Worm (Caenorhabditis elegans) whole organism, late embryonic: ENCODE measurements around the gene kcc-2.

Source experiments
- ama-1 ChIP-seq: fragments of 150-350 bp; optimal IDR thresholded peaks from 2 replicates; lab custom pipeline; 2014
- dve-1 ChIP-seq: sonication (generic microtip); optimal IDR thresholded peaks from 2 replicates; lab custom pipeline; 2017; ENCODE audit warnings: antibody characterized with exemption, mild to moderate bottlenecking, missing genetic modification characterization, missing compliant biosample characterization
- hlh-15 ChIP-seq: sonication (generic microtip); optimal IDR thresholded peaks from 2 replicates; lab custom pipeline; 2016; ENCODE audit warnings: missing genetic modification characterization, missing compliant biosample characterization
- hlh-6 ChIP-seq: sonication (generic microtip); optimal IDR thresholded peaks from 2 replicates; lab custom pipeline; 2016; ENCODE audit warnings: missing genotype, missing genetic modification characterization, missing compliant biosample characterization
- lin-11 ChIP-seq: fragments of 200-800 bp; sonication (Bioruptor generic); optimal IDR thresholded peaks from 2 replicates; lab custom pipeline; 2018; ENCODE audit warnings: mild to moderate bottlenecking, missing genetic modification characterization, missing compliant biosample characterization
- syd-9 ChIP-seq: sonication (generic microtip); optimal IDR thresholded peaks from 2 replicates; lab custom pipeline; 2016; ENCODE audit warnings: mild to moderate bottlenecking, missing genetic modification characterization, moderate library complexity, missing compliant biosample characterization

ce11 chrIV:6062078-6062477 lies 21.3 kb downstream of the kcc-2 start:
- TF ChIP-seq dve-1 (tag; lab: Kevin White, UChicago) (no peak), hlh-15 (no peak), syd-9 (tag; lab: Kevin White, UChicago) (no peak), ama-1 (lab: Kevin White, UChicago) (no peak), hlh-6 (tag; lab: Kevin White, UChicago) (no peak), lin-11 (tag; lab: Kevin White, UChicago) (no peak)
